Worm (Caenorhabditis elegans): ENCODE data around the gene kvs-3.

The kvs-3 gene

DNA sequence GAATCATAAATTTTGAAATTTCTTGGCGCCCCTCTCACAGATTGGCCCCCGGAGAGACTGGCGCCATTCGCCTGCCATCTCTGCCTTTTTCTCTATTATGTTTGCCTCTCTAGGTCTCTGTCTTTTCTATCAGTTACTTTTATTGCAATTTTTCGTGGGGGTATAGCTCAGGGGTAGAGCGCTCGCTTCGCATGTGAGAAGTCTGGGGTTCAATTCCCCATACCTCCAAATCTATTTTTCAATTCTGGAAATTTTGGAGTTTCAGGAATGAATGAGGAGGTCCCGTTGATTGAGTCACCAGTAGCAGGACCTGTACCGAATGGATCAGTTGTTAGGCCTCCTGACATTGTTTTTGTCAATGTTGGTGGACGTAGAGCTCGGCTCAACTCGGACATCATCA is at the start of gene kvs-3:
TSS of gene kvs-3 (plus strand) at position 266 of the 400 bp plus-strand sequence.
- TF ChIP-seq jun-1 (tag; optimal IDR thresholded peaks at IDR 0.05), result no peak
- peak; percentile 75 for TF ChIP-seq dmd-6 (GFP tag; IDR thresholded peaks at IDR 0.05)
- TF ChIP-seq R02D3.7 (tag; optimal IDR thresholded peaks at IDR 0.05), result no peak
- peak; percentile 96 for TF ChIP-seq daf-19 (GFP tag; conservative IDR thresholded peaks at IDR 0.05)
- peak; percentile 76 for TF ChIP-seq lin-29 (GFP tag; IDR thresholded peaks at IDR 0.05)
- TF ChIP-seq aha-1 (tag), result peak; percentile 97
- no peak for TF ChIP-seq ces-1 (GFP tag; optimal IDR thresholded peaks at IDR 0.05)
- TF ChIP-seq dmd-8 (GFP tag; IDR thresholded peaks at IDR 0.05), result peak; percentile 99
- peak in 1 of 2 experiments; percentile 84 for TF ChIP-seq unc-62 (GFP tag; optimal IDR thresholded peaks at IDR 0.05 in 1 of 2)
- no peak for TF ChIP-seq unc-62 (tag; optimal IDR thresholded peaks at IDR 0.05)
- TF ChIP-seq Y48G9A.11 (GFP tag; IDR thresholded peaks at IDR 0.05), result peak; percentile 86
- no peak for TF ChIP-seq ceh-62 (tag; optimal IDR thresholded peaks at IDR 0.05)
- peak; percentile 80 for TF ChIP-seq ceh-20 (GFP tag; IDR thresholded peaks at IDR 0.05)
- peak; percentile 87 for TF ChIP-seq mxl-2 (GFP tag; conservative IDR thresholded peaks at IDR 0.05)
- TF ChIP-seq D1046.2 (GFP tag; IDR thresholded peaks at IDR 0.05), result peak; percentile 93
- no peak for TF ChIP-seq snpc-1.2 (GFP tag; IDR thresholded peaks at IDR 0.05)
- no peak for TF ChIP-seq nhr-237 (tag; optimal IDR thresholded peaks at IDR 0.05)
- no peak for TF ChIP-seq aly-2 (tag; optimal IDR thresholded peaks at IDR 0.05)
- TF ChIP-seq dmd-9 (GFP tag; IDR thresholded peaks at IDR 0.05), result peak; percentile 75
- peak; percentile 39 for TF ChIP-seq nhr-28 (tag; optimal IDR thresholded peaks at IDR 0.05)
- no peak for TF ChIP-seq mes-2 (tag; optimal IDR thresholded peaks at IDR 0.05; ENCODE audit: poor library complexity, severe bottlenecking)
- TF ChIP-seq Y75B8A.6 (GFP tag; IDR thresholded peaks at IDR 0.05), result peak; percentile 74; the same call in 1 of the 2 replicates
- TF ChIP-seq hmg-1.1 (GFP tag; IDR thresholded peaks at IDR 0.05), result peak; percentile 91
- no peak for TF ChIP-seq nhr-25 (tag; optimal IDR thresholded peaks at IDR 0.05; ENCODE audit: borderline replicate concordance, insufficient read depth)
- no peak for TF ChIP-seq fkh-10 (GFP tag; optimal IDR thresholded peaks at IDR 0.05)
- peak; percentile 29 for TF ChIP-seq ztf-7 (tag; optimal IDR thresholded peaks at IDR 0.05)
- no peak for TF ChIP-seq nhr-77 (tag; optimal IDR thresholded peaks at IDR 0.05)
- no peak for TF ChIP-seq cey-2 (tag; optimal IDR thresholded peaks at IDR 0.05; ENCODE audit: borderline replicate concordance, insufficient read depth)
- TF ChIP-seq dve-1 (tag; optimal IDR thresholded peaks at IDR 0.05; ENCODE audit: insufficient read depth), result no peak
- no peak for TF ChIP-seq nhr-76 (tag; optimal IDR thresholded peaks at IDR 0.05)
- no peak for TF ChIP-seq lin-39 (tag; optimal IDR thresholded peaks at IDR 0.05)
- peak; percentile 89 for TF ChIP-seq spr-3 (GFP tag; optimal IDR thresholded peaks at IDR 0.05)
- TF ChIP-seq Y5F2A.4 (GFP tag; optimal IDR thresholded peaks at IDR 0.05), result peak; percentile 87
- TF ChIP-seq nhr-10 (tag; optimal IDR thresholded peaks at IDR 0.05), result no peak
- peak; percentile 30 for TF ChIP-seq zfp-2 (tag; optimal IDR thresholded peaks at IDR 0.05)
- TF ChIP-seq daf-12 (tag; optimal IDR thresholded peaks at IDR 0.05), result no peak
- no peak for TF ChIP-seq nhr-102 (tag; optimal IDR thresholded peaks at IDR 0.05)
- TF ChIP-seq gei-8 (GFP tag; optimal IDR thresholded peaks at IDR 0.05), result peak; percentile 89
- TF ChIP-seq ceh-44 (GFP tag; IDR thresholded peaks at IDR 0.05), result peak; percentile 90
- TF ChIP-seq ZK546.5 (tag; optimal IDR thresholded peaks at IDR 0.05), result no peak
- peak in 1 of 2 experiments; percentile 48 for TF ChIP-seq lsy-2 (tag; optimal IDR thresholded peaks at IDR 0.05)
- TF ChIP-seq hlh-30 (tag; optimal IDR thresholded peaks at IDR 0.05; ENCODE audit: insufficient read depth), result peak; percentile 62
- no peak; the same call in none of the 2 replicates for TF ChIP-seq lin-38 (GFP tag; IDR thresholded peaks at IDR 0.05)
- peak; percentile 82; the same call in 1 of the 2 replicates for TF ChIP-seq saeg-2 (GFP tag; IDR thresholded peaks at IDR 0.05)
- TF ChIP-seq pha-4 (GFP tag; IDR thresholded peaks at IDR 0.05), result peak; percentile 95
- no peak for TF ChIP-seq pha-4 (tag; optimal IDR thresholded peaks at IDR 0.05)
- no peak for TF ChIP-seq pqm-1 (tag; optimal IDR thresholded peaks at IDR 0.05)
- TF ChIP-seq lin-1 (GFP tag; IDR thresholded peaks at IDR 0.05), result peak; percentile 92
- no peak; the same call in 1 of the 2 replicates for TF ChIP-seq T26A8.4 (GFP tag; IDR thresholded peaks at IDR 0.05)
- TF ChIP-seq mdl-1 (tag; optimal IDR thresholded peaks at IDR 0.05), result no peak
- TF ChIP-seq T20F7.1 (GFP tag; optimal IDR thresholded peaks at IDR 0.05), result peak; percentile 69

Data from whole organism, L4 larva.